Worm (Caenorhabditis elegans) whole organism, L3 larva: ENCODE data around the gene frpr-7.

Source experiments
- R02D3.7 ChIP-seq: fragments of 150-350 bp; optimal IDR thresholded peaks from 2 replicates; lab custom pipeline; 2014; ENCODE audit warnings: missing biosample characterization, missing genetic modification characterization
- aly-2 ChIP-seq: fragments of 150-350 bp; optimal IDR thresholded peaks from 2 replicates; lab custom pipeline; 2014; ENCODE audit warnings: missing biosample characterization, missing genetic modification characterization
- ama-1 ChIP-seq: fragments of 150-350 bp; optimal IDR thresholded peaks from 2 replicates; lab custom pipeline; 2018
- ceh-16 ChIP-seq: sonication (generic microtip); optimal IDR thresholded peaks from 2 replicates; lab custom pipeline; 2017; ENCODE audit warnings: missing biosample characterization, missing genetic modification characterization
- ceh-28 ChIP-seq: fragments of 150-350 bp; optimal IDR thresholded peaks from 2 replicates; lab custom pipeline; 2014; ENCODE audit warnings: missing biosample characterization, missing genetic modification reagents, missing genetic modification characterization
- ceh-82 ChIP-seq: fragments of 150-350 bp; optimal IDR thresholded peaks from 2 replicates; lab custom pipeline; 2014; ENCODE audit warnings: missing biosample characterization, missing genetic modification characterization
- ceh-9 ChIP-seq: sonication (generic microtip); optimal IDR thresholded peaks from 2 replicates; lab custom pipeline; 2018; ENCODE audit warnings: missing biosample characterization, missing genetic modification characterization
- daf-12 ChIP-seq: fragments of 150-350 bp; optimal IDR thresholded peaks from 2 replicates; lab custom pipeline; 2014; ENCODE audit warnings: missing biosample characterization, missing genetic modification reagents, missing genetic modification characterization
- egl-27 ChIP-seq: sonication (generic microtip); optimal IDR thresholded peaks from 4 replicates; lab custom pipeline; 2017; ENCODE audit warnings: missing biosample characterization, missing genetic modification reagents, missing genetic modification characterization
- elt-2 ChIP-seq: sonication (generic microtip); optimal IDR thresholded peaks from 2 replicates; lab custom pipeline; 2016; ENCODE audit warnings: missing genetic modification reagents, mild to moderate bottlenecking, missing genetic modification characterization, missing compliant biosample characterization
- elt-3 ChIP-seq, 3 experiments: fragments of 150-350 bp in 1 of 3; sonication (generic microtip) in 2 of 3; optimal IDR thresholded peaks; 2 replicates in 2 of 3; 4 replicates in 1 of 3; lab custom pipeline; 2014 to 2017; ENCODE audit warnings: missing biosample characterization in 3 of 3, missing genetic modification characterization in 3 of 3
- eor-1 ChIP-seq, 2 experiments: fragments of 150-350 bp; optimal IDR thresholded peaks; 2 replicates each; lab custom pipeline; 2014 to 2018; ENCODE audit warnings: missing biosample characterization in 2 of 2, missing genetic modification characterization in 2 of 2
- fkh-10 ChIP-seq: sonication (generic microtip); optimal IDR thresholded peaks from 2 replicates; lab custom pipeline; 2017; ENCODE audit warnings: missing biosample characterization, missing genetic modification reagents, missing genetic modification characterization
- fkh-2 ChIP-seq: fragments of 150-350 bp; optimal IDR thresholded peaks from 2 replicates; lab custom pipeline; 2014; ENCODE audit warnings: missing biosample characterization, missing genetic modification reagents, missing genetic modification characterization
- hmg-11 ChIP-seq: sonication (generic microtip); optimal IDR thresholded peaks from 2 replicates; lab custom pipeline; 2016; ENCODE audit warnings: missing genetic modification characterization, missing compliant biosample characterization
- jun-1 ChIP-seq: fragments of 150-350 bp; optimal IDR thresholded peaks from 2 replicates; lab custom pipeline; 2014; ENCODE audit warnings: missing biosample characterization, missing genetic modification reagents, missing genetic modification characterization
- lin-15B ChIP-seq: fragments of 150-350 bp; optimal IDR thresholded peaks from 2 replicates; lab custom pipeline; 2014; ENCODE audit warnings: missing biosample characterization, missing genetic modification characterization
- lin-39 ChIP-seq: fragments of 150-350 bp; optimal IDR thresholded peaks from 2 replicates; lab custom pipeline; 2018; ENCODE audit warnings: missing biosample characterization, missing genetic modification reagents, missing genetic modification characterization
- lsy-12 ChIP-seq: sonication (generic microtip); optimal IDR thresholded peaks from 2 replicates; lab custom pipeline; 2016; ENCODE audit warnings: mild to moderate bottlenecking, missing genetic modification characterization, missing compliant biosample characterization
- mml-1 ChIP-seq: fragments of 150-350 bp; sonication (generic microtip); optimal IDR thresholded peaks from 3 replicates; lab custom pipeline; 2014; ENCODE audit warnings: missing biosample characterization, missing genetic modification characterization
- nfya-1 ChIP-seq: sonication (generic microtip); optimal IDR thresholded peaks from 2 replicates; lab custom pipeline; 2017; ENCODE audit warnings: missing genetic modification characterization, mild to moderate bottlenecking, missing compliant biosample characterization, antibody characterized with exemption, moderate library complexity; ENCODE audit not compliant: insufficient read depth
- nhr-23 ChIP-seq: fragments of 150-350 bp; optimal IDR thresholded peaks from 2 replicates; lab custom pipeline; 2014; ENCODE audit warnings: missing biosample characterization, missing genetic modification reagents, missing genetic modification characterization
- nhr-237 ChIP-seq: fragments of 150-350 bp; optimal IDR thresholded peaks from 2 replicates; lab custom pipeline; 2014; ENCODE audit warnings: missing biosample characterization, missing genetic modification characterization
- nhr-25 ChIP-seq: sonication (generic microtip); optimal IDR thresholded peaks from 2 replicates; lab custom pipeline; 2017; ENCODE audit warnings: missing biosample characterization, missing genetic modification characterization
- nhr-28 ChIP-seq: fragments of 150-350 bp; optimal IDR thresholded peaks from 2 replicates; lab custom pipeline; 2014; ENCODE audit warnings: missing biosample characterization, missing genetic modification characterization
- nhr-43 ChIP-seq: sonication (generic microtip); optimal IDR thresholded peaks from 2 replicates; lab custom pipeline; 2016; ENCODE audit warnings: mild to moderate bottlenecking, missing genetic modification characterization, missing compliant biosample characterization; ENCODE audit not compliant: poor library complexity, severe bottlenecking
- nhr-76 ChIP-seq: fragments of 150-350 bp; sonication (generic microtip); optimal IDR thresholded peaks from 5 replicates; lab custom pipeline; 2014; ENCODE audit warnings: missing biosample characterization, missing genetic modification characterization
- nhr-77 ChIP-seq: fragments of 150-350 bp; optimal IDR thresholded peaks from 2 replicates; lab custom pipeline; 2014; ENCODE audit warnings: missing biosample characterization, missing genetic modification characterization
- pha-4 ChIP-seq: fragments of 150-350 bp; optimal IDR thresholded peaks from 2 replicates; lab custom pipeline; 2014; ENCODE audit warnings: missing biosample characterization, missing genetic modification reagents, missing genetic modification characterization
- sea-2 ChIP-seq: fragments of 150-350 bp; sonication (generic microtip); optimal IDR thresholded peaks from 4 replicates; lab custom pipeline; 2014; ENCODE audit warnings: missing biosample characterization, missing genetic modification reagents, missing genetic modification characterization
- skn-1 ChIP-seq: fragments of 150-350 bp; optimal IDR thresholded peaks from 2 replicates; lab custom pipeline; 2014; ENCODE audit warnings: missing biosample characterization, missing genetic modification characterization
- snpc-4 ChIP-seq: fragments of 150-350 bp; optimal IDR thresholded peaks from 2 replicates; lab custom pipeline; 2014; ENCODE audit warnings: missing biosample characterization, missing genetic modification characterization
- tbx-2 ChIP-seq: sonication (generic microtip); optimal IDR thresholded peaks from 2 replicates; lab custom pipeline; 2016; ENCODE audit warnings: mild to moderate bottlenecking, missing genetic modification characterization, missing compliant biosample characterization
- zag-1 ChIP-seq: fragments of 150-350 bp; optimal IDR thresholded peaks from 2 replicates; lab custom pipeline; 2014; ENCODE audit warnings: missing biosample characterization, missing genetic modification characterization
- ztf-4 ChIP-seq: fragments of 150-350 bp; optimal IDR thresholded peaks from 2 replicates; lab custom pipeline; 2014; ENCODE audit warnings: missing biosample characterization, missing genetic modification characterization

Gene frpr-7

DNA sequence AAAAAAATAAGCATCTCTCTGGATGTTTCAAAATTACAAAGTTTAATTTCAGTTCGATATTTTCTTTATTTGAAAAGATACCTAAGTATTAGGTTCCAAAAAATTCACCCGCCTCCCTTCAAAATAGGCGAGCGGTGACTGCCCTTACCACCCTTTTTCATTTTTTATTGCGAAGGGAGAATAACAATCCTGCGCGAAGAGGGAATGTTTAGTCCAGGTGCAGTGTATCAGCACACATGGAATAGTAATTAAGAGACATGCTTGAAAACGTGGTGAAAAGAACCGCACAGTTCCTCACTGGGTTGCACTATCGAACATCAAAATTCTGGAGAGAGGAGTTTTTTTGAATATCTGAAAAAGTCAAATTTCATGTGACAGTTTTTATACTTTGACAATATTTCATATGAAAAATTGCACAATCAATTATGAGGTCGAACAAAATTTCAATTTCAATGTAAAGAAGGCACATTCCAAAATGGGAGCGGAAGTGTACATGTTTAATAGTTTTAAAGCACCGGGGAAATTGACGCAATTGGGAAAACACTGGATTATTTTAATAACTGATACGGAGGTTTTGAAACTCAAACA lies 35.2 kb downstream of the frpr-7 start:
- TF ChIP-seq elt-2: peak; percentile 55
- peak; percentile 20 for TF ChIP-seq nhr-237 (tag; lab: Kevin White, UChicago)
- peak; percentile 55 for TF ChIP-seq nhr-25 (tag; lab: Kevin White, UChicago)
- TF ChIP-seq fkh-2 (tag; lab: Kevin White, UChicago): no peak
- peak; percentile 43 for TF ChIP-seq skn-1
- no peak for TF ChIP-seq daf-12 (tag; lab: Kevin White, UChicago)
- no peak for TF ChIP-seq ztf-4 (tag; lab: Kevin White, UChicago)
- TF ChIP-seq nhr-76 (tag; lab: Kevin White, UChicago): no peak
- peak; percentile 88 for TF ChIP-seq hmg-11 (tag; lab: Kevin White, UChicago)
- no peak for TF ChIP-seq ceh-16 (tag; lab: Kevin White, UChicago)
- peak; percentile 90 for TF ChIP-seq nhr-43 (tag; lab: Kevin White, UChicago)
- peak; percentile 37 for TF ChIP-seq lin-39 (tag; lab: Kevin White, UChicago)
- TF ChIP-seq jun-1 (tag; lab: Kevin White, UChicago): no peak
- TF ChIP-seq lsy-12 (tag; lab: Kevin White, UChicago): peak; percentile 82
- no peak for TF ChIP-seq lin-15B (tag; lab: Kevin White, UChicago)
- TF ChIP-seq ceh-28 (tag; lab: Kevin White, UChicago): peak; percentile 88
- TF ChIP-seq ceh-82 (tag; lab: Kevin White, UChicago): peak; percentile 76
- TF ChIP-seq mml-1 (tag; lab: Kevin White, UChicago): no peak
- TF ChIP-seq elt-3 (tag; optimal IDR thresholded peaks at IDR 0.05; lab: Kevin White, UChicago): no peak
- TF ChIP-seq nhr-77 (tag; lab: Kevin White, UChicago): peak; percentile 90
- TF ChIP-seq eor-1 (tag; optimal IDR thresholded peaks at IDR 0.05; lab: Kevin White, UChicago): no peak
- TF ChIP-seq tbx-2: peak; percentile 95
- no peak for TF ChIP-seq aly-2 (tag; lab: Kevin White, UChicago)
- peak; percentile 69 for TF ChIP-seq nhr-23 (tag; lab: Kevin White, UChicago)
- peak; percentile 65 for TF ChIP-seq R02D3.7 (tag; lab: Kevin White, UChicago)
- TF ChIP-seq fkh-10: peak; percentile 24
- no peak for TF ChIP-seq nhr-28
- TF ChIP-seq snpc-4 (tag; lab: Kevin White, UChicago): peak; percentile 48
- peak; percentile 67 for TF ChIP-seq pha-4
- no peak for TF ChIP-seq sea-2 (GFP tag; lab: Kevin White, UChicago)
- TF ChIP-seq ama-1: no peak
- peak; percentile 68 for TF ChIP-seq nfya-1 (tag; lab: Kevin White, UChicago)

DNA sequence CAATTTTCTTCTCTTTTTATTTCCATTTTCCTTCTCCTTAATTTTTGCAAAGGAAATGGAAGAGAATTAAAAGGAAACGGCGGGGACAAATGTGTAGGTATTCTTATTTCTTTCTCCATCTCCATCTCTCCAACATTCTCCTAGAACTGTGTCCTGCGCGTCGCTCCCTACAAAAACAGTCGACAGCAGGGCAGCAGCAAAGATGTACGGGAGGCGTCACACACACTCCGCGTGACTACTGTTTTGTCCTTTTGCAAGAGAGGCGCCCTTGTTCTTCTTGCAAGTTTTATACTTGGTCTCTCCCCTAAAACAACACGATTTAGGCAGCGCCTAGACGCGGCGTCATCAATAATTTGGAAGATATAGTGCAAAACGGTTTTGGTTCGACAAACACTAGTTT lies 39.7 kb downstream of the frpr-7 start:
- TF ChIP-seq mml-1 (tag; lab: Kevin White, UChicago) (no peak), lin-15B (tag; lab: Kevin White, UChicago) (no peak), tbx-2 (no peak), aly-2 (tag; lab: Kevin White, UChicago) (no peak), nhr-23 (tag; lab: Kevin White, UChicago) (peak; percentile 70), nhr-25 (tag; lab: Kevin White, UChicago) (peak; percentile 73), hmg-11 (tag; lab: Kevin White, UChicago) (no peak), sea-2 (GFP tag; lab: Kevin White, UChicago) (no peak), pha-4 (no peak), fkh-2 (tag; lab: Kevin White, UChicago) (no peak), egl-27 (tag; lab: Kevin White, UChicago) (no peak), eor-1 (tag; optimal IDR thresholded peaks at IDR 0.05; lab: Kevin White, UChicago) (no peak), jun-1 (tag; lab: Kevin White, UChicago) (no peak), ztf-4 (tag; lab: Kevin White, UChicago) (no peak), nfya-1 (tag; lab: Kevin White, UChicago) (no peak), snpc-4 (tag; lab: Kevin White, UChicago) (no peak), nhr-76 (tag; lab: Kevin White, UChicago) (no peak), ceh-16 (tag; lab: Kevin White, UChicago) (no peak), ceh-9 (tag; lab: Kevin White, UChicago) (no peak), zag-1 (tag; lab: Kevin White, UChicago) (no peak), nhr-43 (tag; lab: Kevin White, UChicago) (peak; percentile 73)

DNA sequence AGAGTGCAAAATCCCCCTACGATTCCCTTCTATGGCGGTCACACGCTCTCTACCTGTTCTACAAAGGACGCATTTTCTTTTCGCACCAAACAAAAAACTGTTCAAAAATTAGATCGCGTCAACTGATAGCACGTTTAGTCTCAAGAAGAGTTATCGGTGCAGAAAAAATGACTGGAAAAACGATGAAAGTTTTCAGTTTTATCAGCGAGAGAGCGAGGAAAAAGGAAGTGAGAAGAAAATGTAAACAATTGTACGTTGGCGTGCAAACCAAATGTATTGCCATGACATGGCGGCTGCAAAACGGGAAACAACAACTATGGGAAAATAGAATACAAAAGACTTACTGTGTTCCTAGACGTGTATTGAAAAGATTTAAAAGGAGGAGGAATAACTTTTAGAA lies 42.1 kb downstream of the frpr-7 start:
- TF ChIP-seq pha-4 (peak; percentile 29), lsy-12 (tag; lab: Kevin White, UChicago) (no peak), elt-2 (peak; percentile 54), skn-1 (no peak)
